Fruit fly (Drosophila melanogaster) whole organism, embryonic: ENCODE results near the gene Nazo.

Experiments used
- Adf1 ChIP-seq: fragments of 200-800 bp; sonication (Bioruptor generic); IDR thresholded peaks from 2 replicates; pipeline ENCODE4 v1.3.6; 2022; ENCODE audit warnings: missing biosample characterization, missing genetic modification characterization
- Antp ChIP-seq: fragments of 200-800 bp; sonication (Bioruptor generic); optimal IDR thresholded peaks from 3 replicates; lab custom pipeline; 2016; ENCODE audit warnings: missing biosample characterization, missing genetic modification characterization
- Awh ChIP-seq: fragments of 200-800 bp; sonication (Bioruptor generic); IDR thresholded peaks from 2 replicates; pipeline ENCODE4, ENCODE4 v1.3.6; 2022; ENCODE audit warnings: missing biosample characterization, missing genetic modification characterization
- CG10565 ChIP-seq: fragments of 200-800 bp; sonication (Bioruptor generic); optimal IDR thresholded peaks from 3 replicates; lab custom pipeline; 2016; ENCODE audit warnings: missing biosample characterization, mild to moderate bottlenecking, missing genetic modification characterization
- CG10979 ChIP-seq: fragments of 200-800 bp; sonication (Bioruptor generic); optimal IDR thresholded peaks from 2 replicates; lab custom pipeline; 2018; ENCODE audit warnings: missing biosample characterization, mild to moderate bottlenecking, missing genetic modification characterization, moderate library complexity
- CG11085 ChIP-seq: fragments of 200-800 bp; sonication (Bioruptor generic); IDR thresholded peaks from 2 replicates; pipeline ENCODE4 v1.3.6; 2022; ENCODE audit warnings: missing biosample characterization, missing genetic modification characterization
- CG12299 ChIP-seq: fragments of 200-800 bp; sonication (Bioruptor generic); optimal IDR thresholded peaks from 2 replicates; lab custom pipeline; 2018; ENCODE audit warnings: missing biosample characterization, mild to moderate bottlenecking, missing genetic modification characterization
- CG1233 ChIP-seq: fragments of 200-800 bp; sonication (Bioruptor generic); optimal IDR thresholded peaks from 4 replicates; lab custom pipeline; 2018; ENCODE audit warnings: missing biosample characterization, mild to moderate bottlenecking, missing genetic modification characterization
- CG14710 ChIP-seq: fragments of 200-800 bp; sonication (Bioruptor generic); optimal IDR thresholded peaks from 3 replicates; lab custom pipeline; 2019; ENCODE audit warnings: missing biosample characterization, mild to moderate bottlenecking, missing genetic modification characterization, moderate library complexity
- CG14965 ChIP-seq: fragments of 200-800 bp; sonication (Bioruptor generic); optimal IDR thresholded peaks from 2 replicates; lab custom pipeline; 2016; ENCODE audit warnings: missing biosample characterization, missing genetic modification characterization, borderline replicate concordance
- CG15479 ChIP-seq: fragments of 200-800 bp; sonication (Bioruptor generic); optimal IDR thresholded peaks from 3 replicates; lab custom pipeline; 2019; ENCODE audit warnings: missing biosample characterization, mild to moderate bottlenecking, missing genetic modification characterization, moderate library complexity
- CG15514 ChIP-seq: fragments of 200-800 bp; sonication (Bioruptor generic); optimal IDR thresholded peaks from 3 replicates; lab custom pipeline; 2017; ENCODE audit warnings: missing biosample characterization, missing genetic modification characterization, mild to moderate bottlenecking, moderate library complexity, missing genetic modification reagents
- CG16813 ChIP-seq: fragments of 200-800 bp; sonication (Bioruptor generic); IDR thresholded peaks from 3 replicates; pipeline ENCODE4 v1.3.6; 2022; ENCODE audit warnings: missing biosample characterization, missing genetic modification characterization; ENCODE audit not compliant: partially characterized antibody
- CG17802 ChIP-seq: fragments of 200-800 bp; sonication (Bioruptor generic); optimal IDR thresholded peaks from 2 replicates; lab custom pipeline; 2018; ENCODE audit warnings: missing biosample characterization, mild to moderate bottlenecking, missing genetic modification characterization, moderate library complexity
- CG2875 ChIP-seq: fragments of 200-800 bp; sonication (Bioruptor generic); optimal IDR thresholded peaks from 2 replicates; lab custom pipeline; 2017; ENCODE audit warnings: missing biosample characterization, mild to moderate bottlenecking, missing genetic modification characterization, missing genetic modification reagents
- CG32772 ChIP-seq: fragments of 200-800 bp; sonication (Bioruptor generic); IDR thresholded peaks from 2 replicates; pipeline ENCODE4 v1.3.6; 2022; ENCODE audit warnings: missing biosample characterization, missing genetic modification characterization
- CG3407 ChIP-seq: fragments of 200-800 bp; sonication (Bioruptor generic); optimal IDR thresholded peaks from 2 replicates; lab custom pipeline; 2018; ENCODE audit warnings: missing biosample characterization, mild to moderate bottlenecking, missing genetic modification characterization
- CG4360 ChIP-seq: fragments of 200-800 bp; sonication (Bioruptor generic); IDR thresholded peaks from 2 replicates; pipeline ENCODE4 v1.3.6; 2022; ENCODE audit warnings: missing biosample characterization, missing genetic modification characterization
- CG7745 ChIP-seq: fragments of 200-800 bp; sonication (Bioruptor generic); optimal IDR thresholded peaks from 2 replicates; lab custom pipeline; 2018; ENCODE audit warnings: missing biosample characterization, mild to moderate bottlenecking, missing genetic modification characterization, moderate library complexity
- CG7963 ChIP-seq: fragments of 200-800 bp; sonication (Bioruptor generic); IDR thresholded peaks from 3 replicates; pipeline ENCODE4 v1.3.6; 2022; ENCODE audit warnings: missing biosample characterization, missing genetic modification characterization; ENCODE audit not compliant: partially characterized antibody
- CG8089 ChIP-seq: fragments of 200-800 bp; sonication (Bioruptor generic); optimal IDR thresholded peaks from 3 replicates; lab custom pipeline; 2016; ENCODE audit warnings: missing biosample characterization, missing genetic modification characterization
- CG8944 ChIP-seq: fragments of 200-800 bp; sonication (Bioruptor generic); optimal IDR thresholded peaks from 3 replicates; lab custom pipeline; 2016; ENCODE audit warnings: missing biosample characterization, missing genetic modification characterization
- CG9609 ChIP-seq: fragments of 200-800 bp; sonication (Bioruptor generic); optimal IDR thresholded peaks from 3 replicates; lab custom pipeline; 2016; ENCODE audit warnings: missing biosample characterization, missing genetic modification characterization
- CG9727 ChIP-seq: fragments of 200-800 bp; sonication (Bioruptor generic); optimal IDR thresholded peaks from 3 replicates; lab custom pipeline; 2017; ENCODE audit warnings: missing biosample characterization, mild to moderate bottlenecking, missing genetic modification characterization
- CHES-1-like ChIP-seq: fragments of 200-800 bp; sonication (Bioruptor generic); optimal IDR thresholded peaks from 2 replicates; lab custom pipeline; 2016; ENCODE audit warnings: missing biosample characterization, missing genetic modification characterization
- Camta ChIP-seq: fragments of 200-800 bp; sonication (Bioruptor generic); optimal IDR thresholded peaks from 2 replicates; lab custom pipeline; 2016; ENCODE audit warnings: missing biosample characterization, missing genetic modification characterization
- Dad ChIP-seq: fragments of 200-800 bp; sonication (Bioruptor generic); optimal IDR thresholded peaks from 3 replicates; lab custom pipeline; 2016; ENCODE audit warnings: missing biosample characterization, missing genetic modification characterization
- Deaf1 ChIP-seq: fragments of 200-800 bp; optimal IDR thresholded peaks from 3 replicates; lab custom pipeline; 2019; ENCODE audit warnings: missing biosample characterization, mild to moderate bottlenecking, missing genetic modification characterization, moderate library complexity
- Dp ChIP-seq: fragments of 200-800 bp; sonication (Bioruptor generic); optimal IDR thresholded peaks from 2 replicates; lab custom pipeline; 2018; ENCODE audit warnings: missing biosample characterization, mild to moderate bottlenecking, missing genetic modification characterization, moderate library complexity
- E2f1 ChIP-seq: fragments of 200-800 bp; sonication (Bioruptor generic); IDR thresholded peaks from 2 replicates; pipeline ENCODE4 v1.3.6; 2022; ENCODE audit warnings: missing biosample characterization, missing genetic modification characterization
- GATAe ChIP-seq: fragments of 200-800 bp; sonication (Bioruptor generic); conservative IDR thresholded peaks from 2 replicates; pipeline ENCODE4 v1.3.6; 2022; ENCODE audit warnings: missing biosample characterization, missing genetic modification characterization
- H2.0 ChIP-seq: fragments of 200-800 bp; sonication (Bioruptor generic); IDR thresholded peaks from 2 replicates; pipeline ENCODE4 v1.3.6; 2022; ENCODE audit warnings: missing biosample characterization, missing genetic modification characterization
- Hmr ChIP-seq: fragments of 200-800 bp; sonication (Bioruptor generic); optimal IDR thresholded peaks from 3 replicates; lab custom pipeline; 2017; ENCODE audit warnings: mild to moderate bottlenecking, missing biosample characterization, missing genetic modification reagents, missing genetic modification characterization
- Opbp ChIP-seq: fragments of 200-800 bp; sonication (Bioruptor generic); IDR thresholded peaks from 3 replicates; pipeline ENCODE4 v1.3.6; 2022; ENCODE audit warnings: missing biosample characterization, missing genetic modification characterization; ENCODE audit not compliant: partially characterized antibody
- Ptx1 ChIP-seq: fragments of 200-800 bp; sonication (Bioruptor generic); IDR thresholded peaks from 2 replicates; pipeline ENCODE4 v1.3.6; 2022; ENCODE audit warnings: missing biosample characterization, missing genetic modification characterization
- ash1 ChIP-seq: fragments of 200-800 bp; sonication (Bioruptor generic); optimal IDR thresholded peaks from 2 replicates; lab custom pipeline; 2018; ENCODE audit warnings: missing biosample characterization, mild to moderate bottlenecking, missing genetic modification characterization
- en ChIP-seq: fragments of 200-800 bp; sonication (Bioruptor generic); optimal IDR thresholded peaks from 2 replicates; lab custom pipeline; 2016; ENCODE audit warnings: missing biosample characterization, missing genetic modification characterization
- fru ChIP-seq: fragments of >200 bp; optimal IDR thresholded peaks from 2 replicates; lab custom pipeline; 2017
- gsb ChIP-seq: fragments of 200-800 bp; sonication (Bioruptor generic); IDR thresholded peaks from 2 replicates; pipeline ENCODE4 v1.3.6; 2022; ENCODE audit warnings: missing biosample characterization, missing genetic modification characterization
- hbn ChIP-seq: fragments of 200-800 bp; sonication (Bioruptor generic); IDR thresholded peaks from 2 replicates; pipeline ENCODE4 v1.3.6; 2022; ENCODE audit warnings: missing biosample characterization, missing genetic modification characterization; ENCODE audit not compliant: partially characterized antibody
- inv ChIP-seq: fragments of 200-800 bp; sonication (Bioruptor generic); IDR thresholded peaks from 2 replicates; pipeline ENCODE4 v1.3.6; 2022; ENCODE audit warnings: missing biosample characterization, missing genetic modification characterization; ENCODE audit not compliant: partially characterized antibody
- lbe ChIP-seq: fragments of 200-800 bp; sonication (Bioruptor generic); optimal IDR thresholded peaks from 2 replicates; lab custom pipeline; 2016; ENCODE audit warnings: missing biosample characterization, mild to moderate bottlenecking, missing genetic modification characterization
- mirr ChIP-seq: fragments of 200-800 bp; sonication (Bioruptor generic); optimal IDR thresholded peaks from 3 replicates; lab custom pipeline; 2018; ENCODE audit warnings: missing biosample characterization, mild to moderate bottlenecking, missing genetic modification characterization
- pnt ChIP-seq: fragments of 200-800 bp; sonication (Bioruptor generic); optimal IDR thresholded peaks from 3 replicates; lab custom pipeline; 2016; ENCODE audit warnings: missing biosample characterization, missing genetic modification characterization
- psq ChIP-seq: fragments of 200-800 bp; sonication (Bioruptor generic); optimal IDR thresholded peaks from 2 replicates; lab custom pipeline; 2017; ENCODE audit warnings: missing biosample characterization, missing genetic modification characterization
- sc ChIP-seq, 3 experiments: fragments of >200 bp in 2 of 3; fragments of 200-800 bp in 1 of 3; sonication (Bioruptor generic) in 1 of 3; optimal IDR thresholded peaks; 2 replicates in 2 of 3; 3 replicates in 1 of 3; lab custom pipeline; 2017; ENCODE audit warnings: mild to moderate bottlenecking in 1 of 3, missing biosample characterization in 1 of 3, missing genetic modification characterization in 1 of 3, missing genetic modification reagents in 1 of 3
- sug ChIP-seq: fragments of 200-800 bp; optimal IDR thresholded peaks from 2 replicates; lab custom pipeline; 2019; ENCODE audit warnings: missing biosample characterization, mild to moderate bottlenecking, missing genetic modification characterization, moderate library complexity
- tap ChIP-seq: fragments of 200-800 bp; optimal IDR thresholded peaks from 3 replicates; lab custom pipeline; 2019; ENCODE audit warnings: missing biosample characterization, mild to moderate bottlenecking, missing genetic modification characterization, moderate library complexity
- tup ChIP-seq: fragments of 200-800 bp; sonication (Bioruptor generic); optimal IDR thresholded peaks from 2 replicates; lab custom pipeline; 2016; ENCODE audit warnings: missing biosample characterization, mild to moderate bottlenecking, missing genetic modification characterization, moderate library complexity
- usp ChIP-seq: fragments of >200 bp; optimal IDR thresholded peaks from 2 replicates; lab custom pipeline; 2017; ENCODE audit warnings: missing biosample characterization, missing genetic modification characterization
- vfl ChIP-seq: fragments of 200-800 bp; sonication (Bioruptor generic); optimal IDR thresholded peaks from 2 replicates; lab custom pipeline; 2016; ENCODE audit warnings: missing biosample characterization, missing genetic modification characterization

The Nazo gene

dm6 chr3R:8251532-8251931, 36.1 kb upstream of the Nazo start (continued):
- TF ChIP-seq CG17802 (tag; lab: Kevin White, UChicago) (no peak), mirr (GFP tag; lab: Kevin White, UChicago) (no peak), tup (GFP tag; lab: Kevin White, UChicago) (no peak), Dp (GFP tag; lab: Kevin White, UChicago) (no peak), lbe (GFP tag; lab: Kevin White, UChicago) (no peak), CG2875 (GFP tag; lab: Kevin White, UChicago) (no peak), CG4360 (GFP tag; lab: Robert Waterston, UW) (no peak), inv (GFP tag; lab: Robert Waterston, UW) (no peak), Awh (GFP tag; lab: Robert Waterston, UW) (peak; percentile 27; the same call in 1 of the 2 replicates), CG8944 (no peak), Antp (GFP tag; lab: Kevin White, UChicago) (no peak), pnt (GFP tag; lab: Kevin White, UChicago) (no peak), psq (GFP tag; lab: Kevin White, UChicago) (no peak), CHES-1-like (GFP tag; lab: Kevin White, UChicago) (no peak), CG8089 (GFP tag; lab: Kevin White, UChicago) (no peak), CG15514 (GFP tag; lab: Kevin White, UChicago) (no peak), en (GFP tag; lab: Kevin White, UChicago) (no peak), CG3407 (GFP tag; lab: Kevin White, UChicago) (no peak), CG10565 (GFP tag; lab: Kevin White, UChicago) (no peak), fru (lab: Kevin White, UChicago) (no peak), CG14965 (GFP tag; lab: Kevin White, UChicago) (no peak), CG16813 (no peak), CG1233 (GFP tag; lab: Kevin White, UChicago) (no peak), sug (tag; lab: Kevin White, UChicago) (no peak), Adf1 (GFP tag; lab: Robert Waterston, UW) (peak; percentile 88), E2f1 (GFP tag; lab: Robert Waterston, UW) (0 out of 2 replicates have a peak, but pooled peaks have one; percentile 18), CG11085 (no peak), sc (optimal IDR thresholded peaks at IDR 0.05; lab: Kevin White, UChicago) (no peak), sc (GFP tag; optimal IDR thresholded peaks at IDR 0.05; lab: Kevin White, UChicago) (no peak), CG15479 (GFP tag; lab: Kevin White, UChicago) (peak; percentile 95), Ptx1 (no peak), Deaf1 (tag; lab: Kevin White, UChicago) (no peak), CG9727 (no peak), usp (no peak), gsb (GFP tag; lab: Robert Waterston, UW) (no peak), Opbp (GFP tag; lab: Robert Waterston, UW) (no peak), CG7963 (GFP tag; lab: Robert Waterston, UW) (no peak), CG32772 (GFP tag; lab: Robert Waterston, UW) (no peak), Dad (GFP tag; lab: Kevin White, UChicago) (no peak), CG10979 (no peak), CG14710 (tag; lab: Kevin White, UChicago) (peak; percentile 14), CG7745 (tag; lab: Kevin White, UChicago) (no peak), ash1 (GFP tag; lab: Kevin White, UChicago) (no peak), Hmr (GFP tag; lab: Kevin White, UChicago) (no peak), CG9609 (GFP tag; lab: Kevin White, UChicago) (no peak), GATAe (GFP tag; lab: Robert Waterston, UW) (no peak), CG12299 (tag; lab: Kevin White, UChicago) (no peak), hbn (GFP tag; lab: Robert Waterston, UW) (no peak), H2.0 (GFP tag; lab: Robert Waterston, UW) (no peak), vfl (GFP tag; lab: Kevin White, UChicago) (no peak), tap (tag; lab: Kevin White, UChicago) (no peak), Camta (GFP tag; lab: Kevin White, UChicago) (no peak)
